Worm (Caenorhabditis elegans) whole organism, L4 larva: ENCODE data around the gene brap-2.

ENCODE experiments used
- F10B5.3 ChIP-seq: sonication (generic microtip); optimal IDR thresholded peaks from 2 replicates; lab custom pipeline; 2016; ENCODE audit warnings: mild to moderate bottlenecking, missing genetic modification characterization, missing compliant biosample characterization
- T20F7.1 ChIP-seq: fragments of 200-800 bp; sonication (Bioruptor generic); optimal IDR thresholded peaks from 2 replicates; lab custom pipeline; 2018; ENCODE audit warnings: mild to moderate bottlenecking, missing genetic modification characterization, missing compliant biosample characterization
- Y105C5A.15 ChIP-seq: fragments of 200-800 bp; sonication (Bioruptor generic); IDR thresholded peaks from 2 replicates; pipeline ENCODE4 v1.3.6; 2022; ENCODE audit warnings: missing genetic modification characterization, missing compliant biosample characterization
- ZK337.2 ChIP-seq: fragments of 200-800 bp; sonication (Bioruptor generic); IDR thresholded peaks from 2 replicates; pipeline ENCODE4 v1.3.6; 2022; ENCODE audit warnings: missing genetic modification reagents, missing genetic modification characterization, missing compliant biosample characterization
- ZK546.5 ChIP-seq, 2 experiments: sonication (generic microtip); optimal IDR thresholded peaks; 2 replicates each; lab custom pipeline; 2017; ENCODE audit warnings: missing biosample characterization in 2 of 2, missing genetic modification characterization in 2 of 2
- aly-2 ChIP-seq: sonication (generic microtip); optimal IDR thresholded peaks from 2 replicates; lab custom pipeline; 2018; ENCODE audit warnings: missing biosample characterization, missing genetic modification characterization
- ceh-20 ChIP-seq: fragments of 200-800 bp; sonication (Bioruptor generic); IDR thresholded peaks from 2 replicates; pipeline ENCODE4 v1.3.6; 2022; ENCODE audit warnings: missing genetic modification reagents, missing genetic modification characterization, missing compliant biosample characterization
- ceh-62 ChIP-seq: sonication (generic microtip); optimal IDR thresholded peaks from 2 replicates; lab custom pipeline; 2017; ENCODE audit warnings: missing biosample characterization, missing genetic modification characterization
- daf-12 ChIP-seq: fragments of 150-350 bp; optimal IDR thresholded peaks from 2 replicates; lab custom pipeline; 2014; ENCODE audit warnings: missing biosample characterization, missing genetic modification reagents, missing genetic modification characterization
- duxl-1 ChIP-seq: sonication (generic microtip); optimal IDR thresholded peaks from 2 replicates; lab custom pipeline; 2016; ENCODE audit warnings: mild to moderate bottlenecking, missing genetic modification characterization, moderate library complexity, missing compliant biosample characterization; ENCODE audit not compliant: poor library complexity
- hlh-30 ChIP-seq: sonication (generic microtip); optimal IDR thresholded peaks from 2 replicates; lab custom pipeline; 2017; ENCODE audit warnings: antibody characterized with exemption, mild to moderate bottlenecking, missing genetic modification characterization, missing compliant biosample characterization; ENCODE audit not compliant: insufficient read depth
- lir-3 ChIP-seq: sonication (generic microtip); optimal IDR thresholded peaks from 2 replicates; lab custom pipeline; 2016; ENCODE audit warnings: mild to moderate bottlenecking, missing genetic modification characterization, missing compliant biosample characterization
- nhr-237 ChIP-seq: sonication (generic microtip); optimal IDR thresholded peaks from 2 replicates; lab custom pipeline; 2017; ENCODE audit warnings: missing biosample characterization, missing genetic modification characterization
- nhr-6 ChIP-seq: fragments of 150-350 bp; optimal IDR thresholded peaks from 2 replicates; lab custom pipeline; 2014; ENCODE audit warnings: missing biosample characterization, missing genetic modification characterization
- sdz-12 ChIP-seq: fragments of 200-800 bp; sonication (Bioruptor generic); optimal IDR thresholded peaks from 2 replicates; lab custom pipeline; 2018; ENCODE audit warnings: mild to moderate bottlenecking, missing genetic modification characterization, missing compliant biosample characterization
- skn-1 ChIP-seq: fragments of 150-350 bp; optimal IDR thresholded peaks from 2 replicates; lab custom pipeline; 2014; ENCODE audit warnings: missing biosample characterization, missing genetic modification characterization
- snpc-1.2 ChIP-seq: fragments of 200-800 bp; sonication (Bioruptor generic); IDR thresholded peaks from 2 replicates; pipeline ENCODE4 v1.3.6; 2022; ENCODE audit warnings: missing genetic modification reagents, missing genetic modification characterization, missing compliant biosample characterization
- snpc-4 ChIP-seq: fragments of 150-350 bp; optimal IDR thresholded peaks from 2 replicates; lab custom pipeline; 2014; ENCODE audit warnings: missing biosample characterization, missing genetic modification characterization
- unc-130 ChIP-seq: sonication (generic microtip); optimal IDR thresholded peaks from 2 replicates; lab custom pipeline; 2016; ENCODE audit warnings: missing genetic modification reagents, missing genetic modification characterization, missing compliant biosample characterization
- unc-62 ChIP-seq, 3 experiments: fragments of 150-350 bp in 1 of 3; sonication (generic microtip); optimal IDR thresholded peaks in 2 of 3; peaks in 1 of 3; 1 replicate in 1 of 3; 2 replicates in 2 of 3; lab custom pipeline; 2014 to 2017; ENCODE audit warnings: missing biosample characterization in 3 of 3, missing genetic modification characterization in 3 of 3, missing genetic modification reagents in 3 of 3, missing genotype in 1 of 3
- zag-1 ChIP-seq: fragments of 150-350 bp; optimal IDR thresholded peaks from 2 replicates; lab custom pipeline; 2014; ENCODE audit warnings: missing biosample characterization, missing genetic modification characterization
- ztf-11 ChIP-seq: fragments of 150-350 bp; optimal IDR thresholded peaks from 2 replicates; lab custom pipeline; 2014; ENCODE audit warnings: missing biosample characterization, missing genetic modification characterization
- ztf-7 ChIP-seq: fragments of 150-350 bp; optimal IDR thresholded peaks from 2 replicates; lab custom pipeline; 2014; ENCODE audit warnings: missing biosample characterization, missing genetic modification characterization

The brap-2 gene

ce11 chrII:5340672-5341568, 52.1 kb downstream of the brap-2 start (continued):
- no peak for TF ChIP-seq sdz-12 (GFP tag; lab: Kevin White, UChicago)
- 0 out of 2 replicates have a peak, but pooled peaks have one; percentile 12 for TF ChIP-seq ceh-20 (GFP tag; lab: Robert Waterston, UW)
- TF ChIP-seq hlh-30, result no peak
- no peak for TF ChIP-seq F10B5.3
- TF ChIP-seq unc-130, result no peak
- TF ChIP-seq snpc-4, result no peak
- TF ChIP-seq duxl-1, result no peak
- TF ChIP-seq zag-1 (tag; lab: Kevin White, UChicago), result no peak
- no peak for TF ChIP-seq ztf-7
- peak; percentile 15 for TF ChIP-seq T20F7.1 (GFP tag; lab: Kevin White, UChicago)
- no peak for TF ChIP-seq nhr-237 (tag; lab: Kevin White, UChicago)
- TF ChIP-seq snpc-1.2 (GFP tag; lab: Robert Waterston, UW), result no peak
- TF ChIP-seq ztf-11, result no peak
- no peak for TF ChIP-seq nhr-6 (tag; lab: Kevin White, UChicago)
- TF ChIP-seq lir-3 (tag; lab: Kevin White, UChicago), result no peak
- TF ChIP-seq ZK546.5 (tag; optimal IDR thresholded peaks at IDR 0.05; lab: Kevin White, UChicago), result no peak
- no peak for TF ChIP-seq ceh-62 (tag; lab: Kevin White, UChicago)
- peak; percentile 29 for TF ChIP-seq aly-2 (tag; lab: Kevin White, UChicago)
- peak in 1 of 2 experiments; percentile 79 for TF ChIP-seq unc-62 (GFP tag; optimal IDR thresholded peaks at IDR 0.05 in 1 of 2; lab: Kevin White, UChicago)
- TF ChIP-seq unc-62 (tag; optimal IDR thresholded peaks at IDR 0.05; lab: Kevin White, UChicago), result no peak
- no peak for TF ChIP-seq Y105C5A.15 (GFP tag; lab: Robert Waterston, UW)
- TF ChIP-seq skn-1 (tag; lab: Kevin White, UChicago), result no peak
- no peak for TF ChIP-seq daf-12 (tag; lab: Kevin White, UChicago)
- no peak for TF ChIP-seq ZK337.2 (GFP tag; lab: Robert Waterston, UW)
